Worm (Caenorhabditis elegans) whole organism, late embryonic: Measurements from ENCODE around the gene abhd-3.1.

Source experiments
- F13H6.1 ChIP-seq: sonication (generic microtip); optimal IDR thresholded peaks from 2 replicates; lab custom pipeline; 2016; ENCODE audit warnings: missing genetic modification characterization, missing compliant biosample characterization
- ama-1 ChIP-seq: fragments of 150-350 bp; optimal IDR thresholded peaks from 2 replicates; lab custom pipeline; 2014
- ceh-2 ChIP-seq: sonication (generic microtip); optimal IDR thresholded peaks from 2 replicates; lab custom pipeline; 2016; ENCODE audit warnings: missing genotype, missing genetic modification characterization, missing compliant biosample characterization
- ceh-9 ChIP-seq: sonication (generic microtip); optimal IDR thresholded peaks from 2 replicates; lab custom pipeline; 2016; ENCODE audit warnings: mild to moderate bottlenecking, missing genetic modification characterization, inconsistent platforms, missing compliant biosample characterization
- ets-4 ChIP-seq: sonication (generic microtip); optimal IDR thresholded peaks from 2 replicates; lab custom pipeline; 2016; ENCODE audit warnings: missing genetic modification characterization, missing compliant biosample characterization
- pros-1 ChIP-seq: fragments of 150-350 bp; optimal IDR thresholded peaks from 2 replicates; lab custom pipeline; 2014; ENCODE audit warnings: missing biosample characterization, missing genetic modification reagents, missing genetic modification characterization
- sox-4 ChIP-seq: sonication (generic microtip); optimal IDR thresholded peaks from 2 replicates; lab custom pipeline; 2017; ENCODE audit warnings: mild to moderate bottlenecking, missing genetic modification characterization, inconsistent platforms, missing compliant biosample characterization
- tbx-2 ChIP-seq: sonication (generic microtip); optimal IDR thresholded peaks from 2 replicates; lab custom pipeline; 2016; ENCODE audit warnings: missing genetic modification characterization, missing compliant biosample characterization
- tbx-7 ChIP-seq: sonication (generic microtip); optimal IDR thresholded peaks from 2 replicates; lab custom pipeline; 2016; ENCODE audit warnings: missing genotype, missing genetic modification characterization, missing compliant biosample characterization
- unc-55 ChIP-seq: sonication (generic microtip); optimal IDR thresholded peaks from 2 replicates; lab custom pipeline; 2017; ENCODE audit warnings: missing biosample characterization, missing genetic modification reagents, missing genetic modification characterization
- unc-86 ChIP-seq: sonication (generic microtip); optimal IDR thresholded peaks from 2 replicates; lab custom pipeline; 2016; ENCODE audit warnings: missing genetic modification characterization, missing compliant biosample characterization

- TF ChIP-seq tbx-7: no peak
- no peak for TF ChIP-seq ceh-9 (tag; lab: Kevin White, UChicago)
- no peak for TF ChIP-seq ets-4 (tag; lab: Kevin White, UChicago)
- no peak for TF ChIP-seq unc-86 (tag; lab: Kevin White, UChicago)
- no peak for TF ChIP-seq ceh-2
- TF ChIP-seq tbx-2 (tag; lab: Kevin White, UChicago): no peak
- no peak for TF ChIP-seq ama-1 (lab: Kevin White, UChicago)
- TF ChIP-seq pros-1 (tag; lab: Kevin White, UChicago): no peak
- no peak for TF ChIP-seq unc-55 (GFP tag; lab: Kevin White, UChicago)
- TF ChIP-seq F13H6.1 (tag; lab: Kevin White, UChicago): no peak
- no peak for TF ChIP-seq sox-4
Measured at ce11 chrV:19994093-19994492, 38.8 kb downstream of the abhd-3.1 start, which contains the start of gene Y60A3A.25.
